Worm (Caenorhabditis elegans): Measurements from ENCODE around the gene del-5.

del-5 gene

DNA sequence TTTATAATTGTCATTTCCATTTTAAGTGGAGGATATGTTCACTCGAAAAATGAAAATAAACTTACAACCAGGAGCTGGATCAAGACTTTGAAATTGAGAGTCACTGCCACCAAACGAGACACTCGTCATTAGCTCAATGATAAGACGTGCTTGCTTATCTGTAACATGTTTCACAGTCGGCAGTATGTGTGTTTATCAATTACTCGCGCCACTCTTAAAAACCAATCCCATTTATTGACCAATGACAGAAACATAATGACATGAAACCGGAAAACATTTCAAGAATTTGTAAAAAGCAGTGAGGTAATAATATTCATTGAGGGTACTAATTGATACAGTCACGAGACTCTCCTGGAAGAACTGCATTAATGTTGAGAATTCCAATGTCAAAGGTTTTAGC is at the start of gene del-5:
del-5 (minus strand) TSS at position 130 of the 400 bp plus-strand sequence.
- peak; percentile 90 for TF ChIP-seq fos-1 (tag; optimal IDR thresholded peaks at IDR 0.05)
- peak; percentile 4 for TF ChIP-seq sma-3 (GFP tag; optimal IDR thresholded peaks at IDR 0.05)
- no peak for TF ChIP-seq nhr-77 (tag; optimal IDR thresholded peaks at IDR 0.05)
- TF ChIP-seq egl-27 (tag; optimal IDR thresholded peaks at IDR 0.05) = no peak
- peak; percentile 37 for TF ChIP-seq sma-9 (GFP tag; optimal IDR thresholded peaks at IDR 0.05)
- no peak for TF ChIP-seq sma-9 (tag; optimal IDR thresholded peaks at IDR 0.05)
- TF ChIP-seq F13H6.1 (tag; optimal IDR thresholded peaks at IDR 0.05) = peak; percentile 15

DNA sequence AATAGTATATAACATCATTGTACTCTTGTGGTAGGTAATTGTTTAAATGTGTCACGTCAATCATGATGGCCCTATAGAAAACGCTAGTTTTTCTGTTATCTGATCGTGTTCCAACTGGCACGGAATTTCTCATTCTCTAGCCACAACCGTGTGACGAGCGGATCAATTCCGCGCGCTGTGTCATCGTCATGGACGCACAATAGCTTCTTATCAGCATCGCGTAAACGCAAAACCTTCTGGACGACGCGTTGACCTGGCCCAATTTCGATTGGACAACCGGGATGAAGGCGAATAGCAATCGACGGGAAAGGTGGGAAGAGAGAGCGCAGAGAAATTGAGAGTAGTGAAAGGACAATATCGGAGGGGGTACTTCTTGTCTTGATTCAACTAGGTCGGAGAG is 49.0 kb upstream of the del-5 start, which contains the start of gene lpr-3:
lpr-3 (plus strand) TSS at position 374 of the 400 bp plus-strand sequence.
- no peak for TF ChIP-seq lin-13 (GFP tag; optimal IDR thresholded peaks at IDR 0.05)
- TF ChIP-seq mbf-1 (tag; optimal IDR thresholded peaks at IDR 0.05) = no peak
- no peak for TF ChIP-seq nhr-23 (tag; optimal IDR thresholded peaks at IDR 0.05)
- no peak for TF ChIP-seq nhr-11 (tag; optimal IDR thresholded peaks at IDR 0.05)
- TF ChIP-seq lsy-2 (tag; optimal IDR thresholded peaks at IDR 0.05) = peak in 1 of 2 experiments; percentile 36
- peak; percentile 52 for TF ChIP-seq ceh-16 (tag; optimal IDR thresholded peaks at IDR 0.05)
- TF ChIP-seq nhr-21 (tag; optimal IDR thresholded peaks at IDR 0.05) = peak; percentile 82
- no peak for TF ChIP-seq nhr-77 (tag; optimal IDR thresholded peaks at IDR 0.05)
- TF ChIP-seq fos-1 (tag; optimal IDR thresholded peaks at IDR 0.05) = peak; percentile 45
- peak; percentile 28 for TF ChIP-seq nhr-25 (tag; optimal IDR thresholded peaks at IDR 0.05)
- TF ChIP-seq blmp-1 (tag; optimal IDR thresholded peaks at IDR 0.05; ENCODE audit: insufficient read depth) = peak; percentile 79
- peak; percentile 48 for TF ChIP-seq sma-3 (GFP tag; optimal IDR thresholded peaks at IDR 0.05)
- peak; percentile 40 for TF ChIP-seq egl-27 (tag; optimal IDR thresholded peaks at IDR 0.05)
- TF ChIP-seq elt-1 (tag; optimal IDR thresholded peaks at IDR 0.05) = peak; percentile 62

DNA sequence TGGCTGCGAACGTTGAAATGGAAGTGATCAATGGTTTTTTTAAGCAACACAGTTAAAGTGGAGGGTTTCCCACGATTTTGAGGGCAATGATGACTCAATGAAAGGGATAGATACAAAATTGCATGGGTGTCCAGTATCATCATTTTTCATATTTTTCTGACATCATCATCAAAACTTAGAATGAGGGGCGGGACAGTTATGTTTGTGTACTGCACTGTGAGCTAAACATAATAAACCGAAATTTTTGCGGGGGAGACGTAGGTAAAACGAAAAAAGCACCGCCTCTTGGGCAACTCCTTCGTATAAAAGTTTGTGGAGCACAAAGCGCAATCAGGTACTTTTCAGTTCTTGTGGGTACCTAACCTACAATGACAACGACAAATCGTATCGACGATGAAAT is 45.6 kb upstream of the del-5 start, which contains the start of gene C09F12.2:
C09F12.2 (plus strand) TSS at position 301 of the 400 bp plus-strand sequence.
- TF ChIP-seq peb-1 (tag; optimal IDR thresholded peaks at IDR 0.05) (no peak), nhr-77 (tag; optimal IDR thresholded peaks at IDR 0.05) (no peak), ztf-4 (tag; optimal IDR thresholded peaks at IDR 0.05) (no peak), C34F6.9 (tag; optimal IDR thresholded peaks at IDR 0.05) (no peak), nhr-6 (tag; optimal IDR thresholded peaks at IDR 0.05) (no peak), mab-5 (tag; optimal IDR thresholded peaks at IDR 0.05) (no peak), ama-1 (optimal IDR thresholded peaks at IDR 0.05) (no peak), mdl-1 (tag; optimal IDR thresholded peaks at IDR 0.05) (no peak), crh-2 (tag; optimal IDR thresholded peaks at IDR 0.05) (no peak), egl-27 (tag; optimal IDR thresholded peaks at IDR 0.05) (no peak), Y55F3AM.14 (GFP tag; optimal IDR thresholded peaks at IDR 0.05) (no peak), nhr-129 (tag; optimal IDR thresholded peaks at IDR 0.05) (no peak), nhr-237 (tag; optimal IDR thresholded peaks at IDR 0.05) (no peak), elt-1 (tag; optimal IDR thresholded peaks at IDR 0.05) (no peak), nhr-25 (tag; optimal IDR thresholded peaks at IDR 0.05) (no peak), ztf-1 (GFP tag; conservative IDR thresholded peaks at IDR 0.05) (no peak), unc-39 (tag; optimal IDR thresholded peaks at IDR 0.05) (no peak)

DNA sequence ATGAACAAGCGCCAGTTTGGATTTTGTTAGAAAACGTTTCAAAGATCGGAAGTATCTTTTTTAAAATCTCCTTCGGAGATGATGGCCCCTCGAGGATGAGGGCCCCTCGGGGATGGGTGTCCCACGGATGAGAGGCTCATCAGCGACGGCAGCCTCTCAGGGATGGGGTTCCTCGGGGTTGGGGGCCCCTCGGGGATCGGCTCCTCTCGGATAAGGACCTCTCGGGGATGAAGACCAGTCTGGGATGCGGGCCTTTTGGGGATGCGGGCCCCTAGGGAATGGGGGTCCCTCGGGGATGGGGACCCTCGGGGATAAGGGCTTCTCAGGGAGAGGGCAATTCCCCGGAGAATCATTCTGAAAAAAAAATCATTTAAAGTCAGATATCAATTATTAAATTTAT is 42.4 kb upstream of the del-5 start:
- TF ChIP-seq fos-1 (tag; optimal IDR thresholded peaks at IDR 0.05) = no peak
- no peak for TF ChIP-seq nhr-129 (tag; optimal IDR thresholded peaks at IDR 0.05)
- no peak for TF ChIP-seq Y55F3AM.14 (GFP tag; optimal IDR thresholded peaks at IDR 0.05)
- no peak for TF ChIP-seq ztf-1 (GFP tag; conservative IDR thresholded peaks at IDR 0.05)
- no peak for TF ChIP-seq blmp-1 (tag; optimal IDR thresholded peaks at IDR 0.05; ENCODE audit: insufficient read depth)
- no peak for TF ChIP-seq alr-1 (tag; optimal IDR thresholded peaks at IDR 0.05)
- TF ChIP-seq unc-39 (tag; optimal IDR thresholded peaks at IDR 0.05) = no peak

DNA sequence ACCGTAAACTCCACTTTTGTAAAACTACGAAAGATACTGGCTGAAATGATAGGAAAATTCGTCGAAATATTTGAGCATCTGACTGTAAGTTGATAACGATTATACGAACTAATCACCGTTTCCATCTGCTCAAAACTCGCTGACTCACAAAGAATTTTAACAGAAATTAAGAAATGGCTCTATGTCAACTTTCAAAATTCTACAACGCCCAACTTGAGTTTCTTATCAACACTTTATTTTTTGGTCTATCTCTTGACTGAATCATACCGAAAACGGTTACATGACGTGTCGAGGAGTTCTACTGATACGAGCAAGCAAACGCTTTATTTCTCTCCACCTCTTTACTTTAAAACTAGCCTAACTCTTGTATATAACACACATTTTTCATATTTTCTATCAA is 39.2 kb upstream of the del-5 start, which contains the start of gene clc-1:
clc-1 (plus strand) TSS at position 264 of the 400 bp plus-strand sequence.
- TF ChIP-seq elt-1 (tag; optimal IDR thresholded peaks at IDR 0.05) (no peak), mab-5 (tag; optimal IDR thresholded peaks at IDR 0.05) (no peak), lin-39 (tag; optimal IDR thresholded peaks at IDR 0.05) (no peak), egl-27 (tag; optimal IDR thresholded peaks at IDR 0.05) (no peak), unc-55 (GFP tag; optimal IDR thresholded peaks at IDR 0.05) (no peak), lin-11 (tag; optimal IDR thresholded peaks at IDR 0.05) (no peak), nhr-21 (tag; optimal IDR thresholded peaks at IDR 0.05) (no peak), nhr-237 (tag; optimal IDR thresholded peaks at IDR 0.05) (no peak), zag-1 (tag; optimal IDR thresholded peaks at IDR 0.05) (no peak), nhr-23 (tag; optimal IDR thresholded peaks at IDR 0.05) (no peak), lin-13 (GFP tag; optimal IDR thresholded peaks at IDR 0.05) (no peak), sma-9 (GFP tag; optimal IDR thresholded peaks at IDR 0.05) (peak; percentile 50), sma-9 (tag; optimal IDR thresholded peaks at IDR 0.05) (no peak), Y55F3AM.14 (GFP tag; optimal IDR thresholded peaks at IDR 0.05) (no peak), F13H6.1 (tag; optimal IDR thresholded peaks at IDR 0.05) (peak; percentile 38), gmeb-1 (tag; optimal IDR thresholded peaks at IDR 0.05) (peak; percentile 44), crh-2 (tag; optimal IDR thresholded peaks at IDR 0.05) (peak; percentile 84), nhr-11 (tag; optimal IDR thresholded peaks at IDR 0.05) (no peak), sem-4 (tag; optimal IDR thresholded peaks at IDR 0.05) (no peak), alr-1 (tag; optimal IDR thresholded peaks at IDR 0.05) (no peak), nhr-77 (tag; optimal IDR thresholded peaks at IDR 0.05) (no peak), ztf-4 (tag; optimal IDR thresholded peaks at IDR 0.05) (no peak), nhr-129 (tag; optimal IDR thresholded peaks at IDR 0.05) (no peak), ZK546.5 (tag; optimal IDR thresholded peaks at IDR 0.05) (no peak), ceh-82 (tag; optimal IDR thresholded peaks at IDR 0.05) (no peak), snpc-4 (tag; optimal IDR thresholded peaks at IDR 0.05) (no peak), fos-1 (tag; optimal IDR thresholded peaks at IDR 0.05) (peak; percentile 98), unc-39 (tag; optimal IDR thresholded peaks at IDR 0.05) (no peak), lsy-2 (tag; optimal IDR thresholded peaks at IDR 0.05) (no peak), unc-62 (GFP tag; optimal IDR thresholded peaks at IDR 0.05) (no peak), nhr-6 (tag; optimal IDR thresholded peaks at IDR 0.05) (no peak), R02D3.7 (tag; optimal IDR thresholded peaks at IDR 0.05) (no peak)
